Worm (Caenorhabditis elegans) whole organism, L4 larva: ENCODE results near the gene pch-2.
A peak's percentile ranks its signal among the peaks of the same experiment; 100 is the strongest.

ENCODE experiments used
- F49E8.2 ChIP-seq: sonication (generic microtip); optimal IDR thresholded peaks from 2 replicates; lab custom pipeline; 2016; ENCODE audit warnings: missing compliant biosample characterization, mild to moderate bottlenecking, missing genetic modification characterization, borderline replicate concordance
- aly-2 ChIP-seq: sonication (generic microtip); optimal IDR thresholded peaks from 2 replicates; lab custom pipeline; 2018; ENCODE audit warnings: missing biosample characterization, missing genetic modification characterization
- ama-1 ChIP-seq: fragments of 150-350 bp; optimal IDR thresholded peaks from 2 replicates; lab custom pipeline; 2014; ENCODE audit warnings: inconsistent platforms, mixed read lengths
- attf-4 ChIP-seq: sonication (generic microtip); optimal IDR thresholded peaks from 3 replicates; lab custom pipeline; 2017; ENCODE audit warnings: missing biosample characterization, missing genetic modification characterization
- dve-1 ChIP-seq: sonication (generic microtip); optimal IDR thresholded peaks from 2 replicates; lab custom pipeline; 2017; ENCODE audit warnings: antibody characterized with exemption, mild to moderate bottlenecking, missing genetic modification characterization, missing compliant biosample characterization; ENCODE audit not compliant: insufficient read depth
- jun-1 ChIP-seq: fragments of 150-350 bp; optimal IDR thresholded peaks from 2 replicates; lab custom pipeline; 2014; ENCODE audit warnings: missing biosample characterization, missing genetic modification reagents, missing genetic modification characterization
- lin-13 ChIP-seq: fragments of 150-350 bp; optimal IDR thresholded peaks from 2 replicates; lab custom pipeline; 2014; ENCODE audit warnings: missing biosample characterization, missing genetic modification reagents, missing genetic modification characterization
- nhr-237 ChIP-seq: sonication (generic microtip); optimal IDR thresholded peaks from 2 replicates; lab custom pipeline; 2017; ENCODE audit warnings: missing biosample characterization, missing genetic modification characterization
- skn-1 ChIP-seq: fragments of 150-350 bp; optimal IDR thresholded peaks from 2 replicates; lab custom pipeline; 2014; ENCODE audit warnings: missing biosample characterization, missing genetic modification characterization
- snpc-4 ChIP-seq: fragments of 150-350 bp; optimal IDR thresholded peaks from 2 replicates; lab custom pipeline; 2014; ENCODE audit warnings: missing biosample characterization, missing genetic modification characterization
- tra-1 ChIP-seq: fragments of 200-800 bp; sonication (Bioruptor generic); IDR thresholded peaks from 2 replicates; pipeline ENCODE4 v1.3.6; 2022; ENCODE audit warnings: missing genetic modification reagents, missing genetic modification characterization, missing compliant biosample characterization
- unc-39 ChIP-seq: sonication (generic microtip); optimal IDR thresholded peaks from 2 replicates; lab custom pipeline; 2017; ENCODE audit warnings: missing biosample characterization, missing genetic modification characterization
- unc-62 ChIP-seq, 3 experiments: fragments of 150-350 bp in 1 of 3; sonication (generic microtip); optimal IDR thresholded peaks in 2 of 3; peaks in 1 of 3; 1 replicate in 1 of 3; 2 replicates in 2 of 3; lab custom pipeline; 2014 to 2017; ENCODE audit warnings: missing biosample characterization in 3 of 3, missing genetic modification characterization in 3 of 3, missing genetic modification reagents in 3 of 3, missing genotype in 1 of 3

DNA sequence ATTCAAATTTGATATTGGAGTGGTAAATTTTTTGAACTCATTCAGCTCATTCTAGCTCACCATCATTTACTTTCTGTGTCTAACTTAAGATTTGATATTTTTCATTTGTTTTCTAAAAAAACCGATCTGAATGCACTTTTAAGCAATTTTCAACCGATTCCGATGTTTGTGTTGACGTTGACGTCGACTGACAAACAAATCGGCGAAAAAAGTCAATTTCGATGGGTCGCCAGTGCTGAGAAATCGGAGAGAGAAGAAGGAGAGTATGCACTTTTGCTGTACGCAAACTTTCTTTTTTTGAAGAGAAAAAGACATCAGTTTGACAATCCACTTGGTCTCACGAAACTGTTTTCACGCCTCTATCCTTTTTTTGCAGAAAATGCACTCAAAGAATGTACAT is 32.7 kb upstream of the pch-2 start:
- TF ChIP-seq F49E8.2, result no peak
- TF ChIP-seq nhr-237 (tag; lab: Kevin White, UChicago), result no peak
- no peak for TF ChIP-seq dve-1 (tag; lab: Kevin White, UChicago)
- no peak for TF ChIP-seq lin-13 (GFP tag; lab: Kevin White, UChicago)
- no peak for TF ChIP-seq jun-1 (tag; lab: Kevin White, UChicago)
- TF ChIP-seq aly-2 (tag; lab: Kevin White, UChicago), result no peak
- no peak for TF ChIP-seq unc-39 (tag; lab: Kevin White, UChicago)
- TF ChIP-seq tra-1 (GFP tag; lab: Robert Waterston, UW), result no peak
- TF ChIP-seq ama-1, result no peak
- TF ChIP-seq snpc-4 (tag; lab: Kevin White, UChicago), result no peak
- TF ChIP-seq attf-4 (tag; lab: Kevin White, UChicago), result no peak
- TF ChIP-seq unc-62 (GFP tag; optimal IDR thresholded peaks at IDR 0.05 in 1 of 2; lab: Kevin White, UChicago), result peak in 1 of 2 experiments; percentile 83
- TF ChIP-seq unc-62 (tag; optimal IDR thresholded peaks at IDR 0.05; lab: Kevin White, UChicago), result no peak
- TF ChIP-seq skn-1 (tag; lab: Kevin White, UChicago), result no peak
